Worm (Caenorhabditis elegans) whole organism, L4 larva: ENCODE measurements around the gene Y39G8C.2.

Experiments
- F49E8.2 ChIP-seq: sonication (generic microtip); optimal IDR thresholded peaks from 2 replicates; lab custom pipeline; 2016; ENCODE audit warnings: missing compliant biosample characterization, mild to moderate bottlenecking, missing genetic modification characterization, borderline replicate concordance
- Y5F2A.4 ChIP-seq: fragments of 200-800 bp; sonication (Bioruptor generic); optimal IDR thresholded peaks from 2 replicates; lab custom pipeline; 2018; ENCODE audit warnings: mild to moderate bottlenecking, missing genetic modification characterization, missing compliant biosample characterization
- Y75B8A.6 ChIP-seq: fragments of 200-800 bp; sonication (Bioruptor generic); IDR thresholded peaks from 2 replicates; pipeline ENCODE4 v1.3.6; 2022; ENCODE audit warnings: missing genetic modification reagents, missing genetic modification characterization, missing compliant biosample characterization
- aha-1 ChIP-seq: fragments of 150-350 bp; peaks from one replicate; lab custom pipeline; 2014; ENCODE audit warnings: missing biosample characterization, missing genetic modification characterization
- ceh-44 ChIP-seq: fragments of 200-800 bp; sonication (Bioruptor generic); IDR thresholded peaks from 2 replicates; pipeline ENCODE4 v1.3.6; 2022; ENCODE audit warnings: missing genetic modification reagents, missing genetic modification characterization, missing compliant biosample characterization
- ctbp-1 ChIP-seq: fragments of 200-800 bp; sonication (Bioruptor generic); IDR thresholded peaks from 2 replicates; pipeline ENCODE4 v1.3.6; 2022; ENCODE audit warnings: missing genetic modification reagents, missing genetic modification characterization, missing compliant biosample characterization
- daf-16 ChIP-seq, 3 experiments: sonication (generic microtip); optimal IDR thresholded peaks; 2 replicates each; lab custom pipeline; 2016 to 2017; ENCODE audit warnings: missing genetic modification characterization in 3 of 3, missing genetic modification reagents in 3 of 3, mild to moderate bottlenecking in 2 of 3, missing compliant biosample characterization in 2 of 3, missing biosample characterization in 1 of 3, moderate library complexity in 1 of 3
- dmd-6 ChIP-seq: fragments of 200-800 bp; sonication (Bioruptor generic); IDR thresholded peaks from 2 replicates; pipeline ENCODE4 v1.3.6; 2022; ENCODE audit warnings: missing genetic modification reagents, missing genetic modification characterization, missing compliant biosample characterization
- dmd-9 ChIP-seq: fragments of 200-800 bp; sonication (Bioruptor generic); IDR thresholded peaks from 2 replicates; pipeline ENCODE4 v1.3.6; 2022; ENCODE audit warnings: missing genetic modification reagents, missing genetic modification characterization, missing compliant biosample characterization
- dpl-1 ChIP-seq: fragments of 150-350 bp; optimal IDR thresholded peaks from 2 replicates; lab custom pipeline; 2014; ENCODE audit warnings: missing biosample characterization, missing genetic modification reagents, missing genetic modification characterization
- duxl-1 ChIP-seq: sonication (generic microtip); optimal IDR thresholded peaks from 2 replicates; lab custom pipeline; 2016; ENCODE audit warnings: mild to moderate bottlenecking, missing genetic modification characterization, moderate library complexity, missing compliant biosample characterization; ENCODE audit not compliant: poor library complexity
- dve-1 ChIP-seq: sonication (generic microtip); optimal IDR thresholded peaks from 2 replicates; lab custom pipeline; 2017; ENCODE audit warnings: antibody characterized with exemption, mild to moderate bottlenecking, missing genetic modification characterization, missing compliant biosample characterization; ENCODE audit not compliant: insufficient read depth
- egl-43 ChIP-seq: fragments of 200-800 bp; sonication (Bioruptor generic); IDR thresholded peaks from 2 replicates; pipeline ENCODE4 v1.3.6; 2022; ENCODE audit warnings: missing genetic modification reagents, missing genetic modification characterization, missing compliant biosample characterization
- fkh-10 ChIP-seq: fragments of 150-350 bp; optimal IDR thresholded peaks from 2 replicates; lab custom pipeline; 2014; ENCODE audit warnings: missing biosample characterization, missing genetic modification reagents, missing genetic modification characterization
- hif-1 ChIP-seq, 2 experiments: sonication (generic microtip); optimal IDR thresholded peaks; 2 replicates each; lab custom pipeline; 2016 to 2017; ENCODE audit warnings: missing compliant biosample characterization in 2 of 2, missing genetic modification characterization in 2 of 2, missing genetic modification reagents in 2 of 2, missing genotype in 2 of 2, mild to moderate bottlenecking in 1 of 2
- hlh-11 ChIP-seq: fragments of 200-800 bp; sonication (Bioruptor generic); optimal IDR thresholded peaks from 2 replicates; lab custom pipeline; 2018; ENCODE audit warnings: mild to moderate bottlenecking, missing genetic modification characterization, missing compliant biosample characterization
- hlh-30 ChIP-seq: sonication (generic microtip); optimal IDR thresholded peaks from 2 replicates; lab custom pipeline; 2017; ENCODE audit warnings: antibody characterized with exemption, mild to moderate bottlenecking, missing genetic modification characterization, missing compliant biosample characterization; ENCODE audit not compliant: insufficient read depth
- hmg-1.1 ChIP-seq: fragments of 200-800 bp; sonication (Bioruptor generic); IDR thresholded peaks from 2 replicates; pipeline ENCODE4 v1.3.6; 2022; ENCODE audit warnings: missing genetic modification reagents, missing genetic modification characterization, missing compliant biosample characterization
- lin-1 ChIP-seq: fragments of 200-800 bp; sonication (Bioruptor generic); IDR thresholded peaks from 2 replicates; pipeline ENCODE4 v1.3.6; 2022; ENCODE audit warnings: missing genetic modification reagents, missing genetic modification characterization, missing compliant biosample characterization
- lin-13 ChIP-seq: fragments of 150-350 bp; optimal IDR thresholded peaks from 2 replicates; lab custom pipeline; 2014; ENCODE audit warnings: missing biosample characterization, missing genetic modification reagents, missing genetic modification characterization
- lin-15B ChIP-seq: fragments of 150-350 bp; sonication (generic microtip); optimal IDR thresholded peaks from 3 replicates; lab custom pipeline; 2014; ENCODE audit warnings: missing biosample characterization, missing genetic modification characterization
- lin-29 ChIP-seq: fragments of 200-800 bp; sonication (Bioruptor generic); IDR thresholded peaks from 2 replicates; pipeline ENCODE4 v1.3.6; 2022; ENCODE audit warnings: missing genetic modification reagents, missing genetic modification characterization, missing compliant biosample characterization
- lir-3 ChIP-seq: sonication (generic microtip); optimal IDR thresholded peaks from 2 replicates; lab custom pipeline; 2016; ENCODE audit warnings: mild to moderate bottlenecking, missing genetic modification characterization, missing compliant biosample characterization
- lsy-2 ChIP-seq, 2 experiments: fragments of 150-350 bp in 1 of 2; sonication (generic microtip) in 1 of 2; optimal IDR thresholded peaks; 2 replicates each; lab custom pipeline; 2014 to 2017; ENCODE audit warnings: missing biosample characterization in 2 of 2, missing genetic modification characterization in 2 of 2
- madf-5 ChIP-seq, 2 experiments: fragments of 200-800 bp; sonication (Bioruptor generic); IDR thresholded peaks; 2 replicates each; pipeline ENCODE4 v1.3.6; 2022; ENCODE audit warnings: missing compliant biosample characterization in 2 of 2, missing genetic modification characterization in 2 of 2
- mdl-1 ChIP-seq, 2 experiments: fragments of 150-350 bp in 1 of 2; sonication (generic microtip) in 1 of 2; optimal IDR thresholded peaks; 2 replicates each; lab custom pipeline; 2014 to 2017; ENCODE audit warnings: missing biosample characterization in 2 of 2, missing genetic modification characterization in 2 of 2
- mep-1 ChIP-seq: fragments of 150-350 bp; sonication (generic microtip); optimal IDR thresholded peaks from 3 replicates; lab custom pipeline; 2014; ENCODE audit warnings: missing biosample characterization, missing genetic modification characterization
- mes-2 ChIP-seq: sonication (generic microtip); optimal IDR thresholded peaks from 2 replicates; lab custom pipeline; 2016; ENCODE audit warnings: missing genotype, mild to moderate bottlenecking, missing genetic modification characterization, missing compliant biosample characterization; ENCODE audit not compliant: poor library complexity, severe bottlenecking
- mxl-3 ChIP-seq: fragments of 200-800 bp; sonication (Bioruptor generic); optimal IDR thresholded peaks from 2 replicates; lab custom pipeline; 2018; ENCODE audit warnings: mild to moderate bottlenecking, missing genetic modification characterization, missing compliant biosample characterization
- nhr-25 ChIP-seq: sonication (generic microtip); optimal IDR thresholded peaks from 2 replicates; lab custom pipeline; 2017; ENCODE audit warnings: missing genetic modification characterization, mild to moderate bottlenecking, missing compliant biosample characterization, antibody characterized with exemption, moderate library complexity, borderline replicate concordance; ENCODE audit not compliant: insufficient read depth
- nhr-28 ChIP-seq: fragments of 150-350 bp; optimal IDR thresholded peaks from 2 replicates; lab custom pipeline; 2014; ENCODE audit warnings: missing biosample characterization, missing genetic modification characterization
- nhr-48 ChIP-seq: sonication (generic microtip); optimal IDR thresholded peaks from 2 replicates; lab custom pipeline; 2016; ENCODE audit warnings: mild to moderate bottlenecking, missing genetic modification characterization, missing compliant biosample characterization
- nhr-77 ChIP-seq: fragments of 150-350 bp; optimal IDR thresholded peaks from 2 replicates; lab custom pipeline; 2014; ENCODE audit warnings: missing biosample characterization, missing genetic modification characterization
- pha-4 ChIP-seq, 2 experiments: fragments of 150-350 bp in 1 of 2; fragments of 200-800 bp in 1 of 2; sonication (Bioruptor generic) in 1 of 2; IDR thresholded peaks in 1 of 2; optimal IDR thresholded peaks in 1 of 2; 2 replicates each; pipeline versions ENCODE4 v1.3.6 to Lab custom; 2014 to 2022; ENCODE audit warnings: missing genetic modification characterization in 2 of 2, missing genetic modification reagents in 2 of 2, missing biosample characterization in 1 of 2, missing compliant biosample characterization in 1 of 2
- pqm-1 ChIP-seq: sonication (generic microtip); optimal IDR thresholded peaks from 2 replicates; lab custom pipeline; 2017; ENCODE audit warnings: missing biosample characterization, missing genetic modification characterization
- rbr-2 ChIP-seq: sonication (generic microtip); optimal IDR thresholded peaks from 2 replicates; lab custom pipeline; 2016; ENCODE audit warnings: missing genotype, missing genetic modification characterization, missing compliant biosample characterization
- snpc-1.2 ChIP-seq: fragments of 200-800 bp; sonication (Bioruptor generic); IDR thresholded peaks from 2 replicates; pipeline ENCODE4 v1.3.6; 2022; ENCODE audit warnings: missing genetic modification reagents, missing genetic modification characterization, missing compliant biosample characterization
- spr-1 ChIP-seq: sonication (generic microtip); optimal IDR thresholded peaks from 2 replicates; lab custom pipeline; 2016; ENCODE audit warnings: mild to moderate bottlenecking, missing genetic modification characterization, missing compliant biosample characterization
- tra-1 ChIP-seq: fragments of 200-800 bp; sonication (Bioruptor generic); IDR thresholded peaks from 2 replicates; pipeline ENCODE4 v1.3.6; 2022; ENCODE audit warnings: missing genetic modification reagents, missing genetic modification characterization, missing compliant biosample characterization
- unc-62 ChIP-seq, 3 experiments: fragments of 150-350 bp in 1 of 3; sonication (generic microtip); optimal IDR thresholded peaks in 2 of 3; peaks in 1 of 3; 1 replicate in 1 of 3; 2 replicates in 2 of 3; lab custom pipeline; 2014 to 2017; ENCODE audit warnings: missing biosample characterization in 3 of 3, missing genetic modification characterization in 3 of 3, missing genetic modification reagents in 3 of 3, missing genotype in 1 of 3
- zag-1 ChIP-seq: fragments of 150-350 bp; optimal IDR thresholded peaks from 2 replicates; lab custom pipeline; 2014; ENCODE audit warnings: missing biosample characterization, missing genetic modification characterization

The Y39G8C.2 gene

DNA sequence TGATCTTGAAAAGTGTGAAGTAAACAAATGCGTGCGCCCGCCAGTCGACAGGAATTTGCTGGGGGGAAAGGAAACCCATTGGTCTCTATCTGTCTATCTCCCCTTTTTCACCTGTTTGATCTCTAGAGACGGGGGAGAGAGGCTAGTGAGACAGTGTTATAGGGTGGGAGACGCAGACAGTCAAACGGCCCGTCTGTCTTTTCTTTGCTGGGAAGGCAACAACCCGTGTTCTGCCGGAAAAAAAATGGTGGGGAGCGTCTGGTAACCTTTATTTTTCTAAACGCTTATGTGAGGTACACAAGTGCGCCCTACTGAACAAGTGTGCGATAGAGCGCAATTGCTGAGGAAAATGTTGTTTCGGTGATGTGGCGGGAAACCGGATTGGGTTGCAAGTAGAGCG lies 46.9 kb downstream of the Y39G8C.2 start (continued):
- TF ChIP-seq Y75B8A.6 (GFP tag; lab: Robert Waterston, UW) (no peak), fkh-10 (GFP tag; lab: Kevin White, UChicago) (no peak), ceh-44 (GFP tag; lab: Robert Waterston, UW) (no peak), madf-5 (GFP tag; IDR thresholded peaks at IDR 0.05; lab: Robert Waterston, UW) (0 out of 4 replicates have a peak, but pooled peaks of 1 of the 2 experiments have one; percentile 14), daf-16 (GFP tag; optimal IDR thresholded peaks at IDR 0.05; lab: Kevin White, UChicago) (peak in 1 of 2 experiments; percentile 61), daf-16 (tag; optimal IDR thresholded peaks at IDR 0.05; lab: Kevin White, UChicago) (peak; percentile 79), F49E8.2 (tag; lab: Kevin White, UChicago) (no peak), duxl-1 (tag; lab: Kevin White, UChicago) (no peak), spr-1 (tag; lab: Kevin White, UChicago) (no peak), dve-1 (tag; lab: Kevin White, UChicago) (peak; percentile 90), Y5F2A.4 (GFP tag; lab: Kevin White, UChicago) (no peak), hmg-1.1 (GFP tag; lab: Robert Waterston, UW) (peak; percentile 80), lin-29 (GFP tag; lab: Robert Waterston, UW) (0 out of 2 replicates have a peak, but pooled peaks have one; percentile 19), egl-43 (GFP tag; lab: Robert Waterston, UW) (no peak), ctbp-1 (GFP tag; lab: Robert Waterston, UW) (no peak), pqm-1 (tag; lab: Kevin White, UChicago) (peak; percentile 21), nhr-77 (tag; lab: Kevin White, UChicago) (peak; percentile 85), snpc-1.2 (no peak), nhr-25 (tag; lab: Kevin White, UChicago) (peak; percentile 44), tra-1 (GFP tag; lab: Robert Waterston, UW) (peak; percentile 74), lin-15B (tag; lab: Kevin White, UChicago) (no peak), zag-1 (no peak), pha-4 (GFP tag; IDR thresholded peaks at IDR 0.05; lab: Robert Waterston, UW) (peak; percentile 44; the same call in 1 of the 2 replicates), pha-4 (tag; optimal IDR thresholded peaks at IDR 0.05; lab: Kevin White, UChicago) (peak; percentile 75)
- TF ChIP-seq, all 104 proteins: peak for 36

DNA sequence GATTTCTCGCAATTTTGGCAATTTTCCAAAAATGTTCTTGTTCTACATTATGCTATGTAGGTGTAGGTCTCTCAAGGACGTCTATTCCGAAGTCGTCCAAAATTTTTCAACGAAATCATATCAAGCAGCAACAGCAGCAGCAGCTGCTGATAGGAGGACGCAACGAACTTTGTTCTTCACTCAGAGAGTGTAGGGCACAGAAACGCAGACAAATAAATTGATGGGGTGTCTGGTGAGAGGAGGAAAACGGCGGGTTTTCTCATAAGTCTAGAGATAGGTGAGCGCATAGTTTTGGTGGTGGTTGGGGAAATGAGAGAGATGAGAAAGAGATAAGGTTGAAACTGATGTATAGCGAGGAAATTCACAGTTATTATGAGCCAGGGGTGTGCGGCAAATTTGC lies 48.3 kb downstream of the Y39G8C.2 start:
- TF ChIP-seq mxl-3 (GFP tag; lab: Kevin White, UChicago) (peak; percentile 83), dmd-6 (peak; percentile 92), lir-3 (tag; lab: Kevin White, UChicago) (no peak), rbr-2 (no peak), nhr-77 (tag; lab: Kevin White, UChicago) (peak; percentile 96), dpl-1 (GFP tag; lab: Kevin White, UChicago) (peak; percentile 26), lin-29 (GFP tag; lab: Robert Waterston, UW) (no peak), nhr-48 (tag; lab: Kevin White, UChicago) (peak; percentile 72), hif-1 (tag; optimal IDR thresholded peaks at IDR 0.05; lab: Kevin White, UChicago) (peak in 1 of 2 experiments; percentile 15), hlh-11 (tag; lab: Kevin White, UChicago) (peak; percentile 91), spr-1 (tag; lab: Kevin White, UChicago) (no peak), daf-16 (GFP tag; optimal IDR thresholded peaks at IDR 0.05; lab: Kevin White, UChicago) (no peak), daf-16 (tag; optimal IDR thresholded peaks at IDR 0.05; lab: Kevin White, UChicago) (peak; percentile 48), dmd-9 (GFP tag; lab: Robert Waterston, UW) (no peak), aha-1 (tag; lab: Kevin White, UChicago) (peak; percentile 94), lin-13 (GFP tag; lab: Kevin White, UChicago) (peak; percentile 15), unc-62 (GFP tag; optimal IDR thresholded peaks at IDR 0.05 in 1 of 2; lab: Kevin White, UChicago) (peak in 1 of 2 experiments; percentile 67), unc-62 (tag; optimal IDR thresholded peaks at IDR 0.05; lab: Kevin White, UChicago) (no peak), mep-1 (tag; lab: Kevin White, UChicago) (peak; percentile 12), mes-2 (tag; lab: Kevin White, UChicago) (peak; percentile 66), pqm-1 (tag; lab: Kevin White, UChicago) (peak; percentile 82), hlh-30 (tag; lab: Kevin White, UChicago) (peak; percentile 67), nhr-28 (peak; percentile 98), mdl-1 (tag; optimal IDR thresholded peaks at IDR 0.05; lab: Kevin White, UChicago) (peak; percentile 56 to 91), dve-1 (tag; lab: Kevin White, UChicago) (peak; percentile 66), lsy-2 (tag; optimal IDR thresholded peaks at IDR 0.05; lab: Kevin White, UChicago) (peak in 1 of 2 experiments; percentile 60), lin-1 (GFP tag; lab: Robert Waterston, UW) (no peak), tra-1 (GFP tag; lab: Robert Waterston, UW) (0 out of 2 replicates have a peak, but pooled peaks have one; percentile 39)
